Fruit fly (Drosophila melanogaster) whole organism, adult: Measurements from ENCODE around the gene CG33262.

ENCODE experiments used
- CG11617 ChIP-seq: fragments of 200-800 bp; sonication (Bioruptor generic); optimal IDR thresholded peaks from 2 replicates; lab custom pipeline; 2017; ENCODE audit warnings: mild to moderate bottlenecking, missing biosample characterization, missing genetic modification reagents, missing genetic modification characterization
- CG12768 ChIP-seq: fragments of 200-800 bp; sonication (Bioruptor generic); optimal IDR thresholded peaks from 2 replicates; lab custom pipeline; 2017; ENCODE audit warnings: missing biosample characterization, missing genetic modification characterization, mild to moderate bottlenecking, moderate library complexity, missing genetic modification reagents
- CG14711 ChIP-seq: fragments of 200-800 bp; sonication (Bioruptor generic); optimal IDR thresholded peaks from 2 replicates; lab custom pipeline; 2018; ENCODE audit warnings: missing biosample characterization, mild to moderate bottlenecking, missing genetic modification characterization, moderate library complexity
- CG1620 ChIP-seq: fragments of 200-800 bp; sonication (Bioruptor generic); optimal IDR thresholded peaks from 2 replicates; lab custom pipeline; 2016; ENCODE audit warnings: missing biosample characterization, missing genetic modification characterization
- CG33017 ChIP-seq: fragments of 200-800 bp; sonication (Bioruptor generic); optimal IDR thresholded peaks from 2 replicates; lab custom pipeline; 2018; ENCODE audit warnings: missing biosample characterization, mild to moderate bottlenecking, missing genetic modification characterization, moderate library complexity
- CG5204 ChIP-seq: fragments of 200-800 bp; sonication (Bioruptor generic); optimal IDR thresholded peaks from 2 replicates; lab custom pipeline; 2016; ENCODE audit warnings: missing biosample characterization, missing genetic modification characterization
- CG7045 ChIP-seq: fragments of 200-800 bp; sonication (Bioruptor generic); optimal IDR thresholded peaks from 2 replicates; lab custom pipeline; 2017; ENCODE audit warnings: missing biosample characterization, mild to moderate bottlenecking, missing genetic modification characterization
- CG7101 ChIP-seq: fragments of 200-800 bp; sonication (Bioruptor generic); optimal IDR thresholded peaks from 2 replicates; lab custom pipeline; 2018; ENCODE audit warnings: missing biosample characterization, mild to moderate bottlenecking, missing genetic modification characterization, moderate library complexity
- Clk ChIP-seq: fragments of 200-800 bp; sonication (Bioruptor generic); optimal IDR thresholded peaks from 2 replicates; lab custom pipeline; 2017; ENCODE audit warnings: missing biosample characterization, missing genetic modification characterization
- Crg-1 ChIP-seq: fragments of 200-800 bp; sonication (Bioruptor generic); optimal IDR thresholded peaks from 2 replicates; lab custom pipeline; 2016; ENCODE audit warnings: missing biosample characterization, missing genetic modification characterization
- Hr96 ChIP-seq: fragments of 200-800 bp; sonication (Bioruptor generic); optimal IDR thresholded peaks from 2 replicates; lab custom pipeline; 2016; ENCODE audit warnings: missing biosample characterization, missing genetic modification characterization
- Mnt ChIP-seq: fragments of 200-800 bp; sonication (Bioruptor generic); optimal IDR thresholded peaks from 2 replicates; lab custom pipeline; 2016; ENCODE audit warnings: missing biosample characterization, mild to moderate bottlenecking, missing genetic modification characterization
- bab1 ChIP-seq: fragments of 200-800 bp; sonication (Bioruptor generic); optimal IDR thresholded peaks from 3 replicates; lab custom pipeline; 2019; ENCODE audit warnings: missing biosample characterization, mild to moderate bottlenecking, missing genetic modification characterization, moderate library complexity
- cic ChIP-seq: fragments of 200-800 bp; sonication (Bioruptor generic); optimal IDR thresholded peaks from 2 replicates; lab custom pipeline; 2017; ENCODE audit warnings: missing biosample characterization, mild to moderate bottlenecking, missing genetic modification characterization, moderate library complexity
- cnc ChIP-seq, 2 experiments: fragments of >200 bp; optimal IDR thresholded peaks; 2 replicates each; lab custom pipeline; 2017
- kay ChIP-seq: fragments of 200-800 bp; sonication (Bioruptor generic); peaks from one replicate; lab custom pipeline; 2016; ENCODE audit warnings: missing biosample characterization, missing genetic modification characterization, borderline replicate concordance
- ovo ChIP-seq: fragments of 200-800 bp; sonication (Bioruptor generic); optimal IDR thresholded peaks from 2 replicates; lab custom pipeline; 2016; ENCODE audit warnings: missing biosample characterization, missing genetic modification characterization
- pad ChIP-seq: fragments of 200-800 bp; sonication (Bioruptor generic); optimal IDR thresholded peaks from 3 replicates; lab custom pipeline; 2017; ENCODE audit warnings: missing biosample characterization, missing genetic modification characterization, mild to moderate bottlenecking, moderate library complexity, missing genetic modification reagents
- tj ChIP-seq: fragments of 200-800 bp; sonication (Bioruptor generic); optimal IDR thresholded peaks from 3 replicates; lab custom pipeline; 2017; ENCODE audit warnings: missing biosample characterization, mild to moderate bottlenecking, missing genetic modification characterization, moderate library complexity
- toe ChIP-seq: fragments of 200-800 bp; sonication (Bioruptor generic); optimal IDR thresholded peaks from 2 replicates; lab custom pipeline; 2016; ENCODE audit warnings: missing biosample characterization, missing genetic modification characterization

Gene CG33262

DNA sequence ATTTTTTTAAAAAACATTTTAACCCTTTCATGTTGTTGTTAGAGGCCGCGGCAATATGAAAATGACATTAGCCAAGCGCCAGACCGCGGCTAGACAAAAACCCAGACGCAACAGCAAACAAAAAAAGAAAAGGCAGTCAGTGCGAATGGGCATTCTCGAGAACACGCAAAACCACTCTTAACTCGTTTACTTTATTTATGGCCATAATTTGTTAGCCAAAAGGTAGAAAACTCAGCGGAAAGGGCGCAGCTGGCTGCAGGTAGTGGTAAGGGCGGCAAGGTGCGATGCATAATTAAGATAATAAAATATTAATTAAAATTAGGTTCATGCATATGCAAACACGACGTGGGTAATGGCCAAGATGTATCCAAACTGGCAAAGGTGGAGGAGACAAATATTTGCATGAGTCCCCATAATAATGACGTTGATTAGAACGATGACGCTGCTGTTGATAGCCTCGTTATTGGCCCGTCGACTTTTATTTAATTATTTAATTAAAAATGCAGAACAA, 34.2 kb downstream of the CG33262 start:
- TF ChIP-seq cnc (optimal IDR thresholded peaks at IDR 0.05; lab: Kevin White, UChicago) (no peak), kay (no peak), ovo (GFP tag; lab: Kevin White, UChicago) (no peak), Crg-1 (no peak), CG1620 (GFP tag; lab: Kevin White, UChicago) (no peak), CG12768 (no peak), pad (GFP tag; lab: Kevin White, UChicago) (no peak), toe (GFP tag; lab: Kevin White, UChicago) (no peak), CG7045 (GFP tag; lab: Kevin White, UChicago) (no peak), Hr96 (GFP tag; lab: Kevin White, UChicago) (no peak), Mnt (GFP tag; lab: Kevin White, UChicago) (no peak), CG33017 (no peak), cic (GFP tag; lab: Kevin White, UChicago) (no peak), CG7101 (tag; lab: Kevin White, UChicago) (no peak), bab1 (no peak)

DNA sequence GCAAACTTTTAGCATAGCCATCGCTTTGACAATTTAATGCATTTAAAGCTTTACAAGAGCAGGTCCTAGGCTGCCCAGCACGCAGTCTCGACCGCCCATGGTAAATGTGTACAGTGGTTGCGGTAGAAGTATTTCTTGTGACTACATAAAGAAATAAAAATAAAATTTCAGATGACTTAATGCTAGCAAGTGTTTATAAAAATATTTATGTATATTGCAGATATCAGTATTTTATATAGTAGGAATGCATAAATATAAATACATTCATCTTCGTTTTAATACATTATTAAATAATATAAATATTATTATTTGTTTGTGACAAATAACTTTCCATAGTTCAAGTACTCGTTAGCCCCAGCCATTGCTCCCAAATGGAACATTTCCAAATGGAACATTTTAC, 36.9 kb downstream of the CG33262 start:
- TF ChIP-seq CG7045 (GFP tag; lab: Kevin White, UChicago) (no peak), CG1620 (GFP tag; lab: Kevin White, UChicago) (no peak), Hr96 (GFP tag; lab: Kevin White, UChicago) (no peak), Mnt (GFP tag; lab: Kevin White, UChicago) (no peak), CG11617 (GFP tag; lab: Kevin White, UChicago) (no peak), CG33017 (no peak), CG14711 (tag; lab: Kevin White, UChicago) (no peak), CG7101 (tag; lab: Kevin White, UChicago) (no peak), Crg-1 (no peak), tj (GFP tag; lab: Kevin White, UChicago) (no peak), cic (GFP tag; lab: Kevin White, UChicago) (no peak), pad (GFP tag; lab: Kevin White, UChicago) (no peak), kay (no peak), Clk (GFP tag; lab: Kevin White, UChicago) (no peak), CG12768 (no peak), toe (GFP tag; lab: Kevin White, UChicago) (no peak)

DNA sequence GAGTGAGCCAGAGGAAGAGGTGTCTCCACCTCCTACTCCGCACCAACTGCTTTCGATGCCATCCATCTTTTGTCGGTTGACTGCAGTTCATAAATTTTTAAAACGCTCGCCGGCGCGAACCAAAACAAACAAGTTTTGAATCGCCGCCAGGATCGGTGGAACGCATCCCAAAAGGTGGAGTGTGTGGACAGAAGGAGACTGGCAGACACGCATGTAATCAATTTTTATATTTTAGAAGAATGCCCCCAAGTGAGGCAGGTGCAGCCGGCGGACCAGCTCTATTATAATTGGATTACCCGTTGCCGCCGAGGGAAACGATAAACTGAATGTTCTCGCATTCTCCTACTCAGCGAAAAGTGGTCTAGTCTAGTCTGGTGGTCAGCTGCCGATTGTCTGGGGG, 37.7 kb downstream of the CG33262 start:
- TF ChIP-seq cic (GFP tag; lab: Kevin White, UChicago) (no peak), tj (GFP tag; lab: Kevin White, UChicago) (no peak), CG7101 (tag; lab: Kevin White, UChicago) (no peak), cnc (optimal IDR thresholded peaks at IDR 0.05; lab: Kevin White, UChicago) (no peak), CG14711 (tag; lab: Kevin White, UChicago) (no peak), CG12768 (no peak), bab1 (no peak), CG11617 (GFP tag; lab: Kevin White, UChicago) (no peak), CG5204 (GFP tag; lab: Kevin White, UChicago) (no peak), kay (no peak), CG1620 (GFP tag; lab: Kevin White, UChicago) (no peak), pad (GFP tag; lab: Kevin White, UChicago) (no peak), Crg-1 (no peak), CG7045 (GFP tag; lab: Kevin White, UChicago) (no peak), ovo (GFP tag; lab: Kevin White, UChicago) (no peak), Mnt (GFP tag; lab: Kevin White, UChicago) (no peak), Hr96 (GFP tag; lab: Kevin White, UChicago) (no peak), CG33017 (no peak), toe (GFP tag; lab: Kevin White, UChicago) (no peak), Clk (GFP tag; lab: Kevin White, UChicago) (no peak)

DNA sequence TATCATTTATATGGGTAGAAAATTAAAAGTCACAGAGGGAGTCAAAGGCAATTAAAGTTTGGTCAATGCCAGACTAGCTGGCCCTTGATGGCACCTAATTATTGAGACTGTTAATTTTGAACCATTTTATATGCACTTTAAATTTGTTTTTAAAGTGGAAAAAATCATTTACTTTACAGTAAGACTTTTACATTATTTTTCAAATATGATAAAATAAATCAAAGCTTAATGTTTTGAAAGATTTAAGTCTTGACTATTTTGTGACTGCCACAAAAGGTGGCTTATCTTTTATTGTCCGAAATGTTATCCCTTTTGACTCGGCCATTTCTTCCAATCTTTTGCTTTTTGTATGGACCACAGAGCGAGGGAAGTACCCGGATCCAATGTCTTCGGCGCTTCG, 38.1 kb downstream of the CG33262 start, which contains the start of gene snky:
Gene snky, plus strand, starts transcription at position 301 of the 400 bp plus-strand sequence.
- TF ChIP-seq cnc (optimal IDR thresholded peaks at IDR 0.05; lab: Kevin White, UChicago) (no peak), Crg-1 (no peak), bab1 (no peak), tj (GFP tag; lab: Kevin White, UChicago) (no peak), Mnt (GFP tag; lab: Kevin White, UChicago) (no peak), CG7045 (GFP tag; lab: Kevin White, UChicago) (no peak)

DNA sequence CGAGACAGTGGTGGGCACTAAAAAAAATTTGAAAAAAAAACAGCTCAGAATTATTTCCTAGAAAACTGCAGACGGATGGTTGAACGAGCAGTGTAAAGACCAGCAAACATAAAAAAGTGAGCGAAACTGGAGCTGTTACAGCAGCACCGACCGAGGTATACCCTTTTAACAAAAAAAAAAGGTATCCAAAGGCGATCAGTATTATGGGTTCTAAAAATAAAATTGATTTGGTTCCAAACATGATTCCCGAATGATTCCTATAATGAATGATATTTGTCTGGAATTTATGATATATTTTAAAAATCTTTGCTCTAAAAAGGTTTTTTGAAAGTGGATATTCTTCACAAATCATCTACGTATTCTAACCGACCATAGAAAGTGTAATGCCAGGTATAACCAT, 42.1 kb downstream of the CG33262 start:
- TF ChIP-seq toe (GFP tag; lab: Kevin White, UChicago) (no peak), bab1 (no peak), Clk (GFP tag; lab: Kevin White, UChicago) (no peak), kay (no peak), Mnt (GFP tag; lab: Kevin White, UChicago) (no peak), CG7045 (GFP tag; lab: Kevin White, UChicago) (no peak), CG14711 (tag; lab: Kevin White, UChicago) (no peak), CG5204 (GFP tag; lab: Kevin White, UChicago) (no peak), cic (GFP tag; lab: Kevin White, UChicago) (no peak), Hr96 (GFP tag; lab: Kevin White, UChicago) (no peak)

DNA sequence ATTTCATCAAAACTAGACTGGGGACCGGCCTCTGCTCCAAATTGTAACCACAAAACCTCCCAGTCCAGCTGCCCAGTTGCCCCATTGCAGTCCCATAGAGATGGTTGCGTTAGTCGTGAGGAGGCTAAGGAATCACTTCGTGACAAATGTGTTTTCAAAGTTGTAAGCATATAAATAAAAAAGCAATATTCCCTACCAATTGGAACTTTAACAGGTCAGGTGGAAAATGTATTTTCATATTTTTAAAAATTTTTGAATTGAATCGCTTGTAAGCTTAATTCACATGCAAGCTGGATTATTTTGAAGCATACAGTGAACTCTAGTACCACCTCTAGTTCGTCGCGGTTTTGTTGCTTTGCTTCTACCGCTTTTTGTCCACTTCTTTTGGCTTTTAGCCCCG, 44.3 kb downstream of the CG33262 start:
- TF ChIP-seq Mnt (GFP tag; lab: Kevin White, UChicago) (no peak), CG12768 (no peak), Crg-1 (no peak), pad (GFP tag; lab: Kevin White, UChicago) (no peak), toe (GFP tag; lab: Kevin White, UChicago) (no peak), CG7101 (tag; lab: Kevin White, UChicago) (no peak), Hr96 (GFP tag; lab: Kevin White, UChicago) (no peak), bab1 (no peak), CG7045 (GFP tag; lab: Kevin White, UChicago) (no peak), kay (no peak), tj (GFP tag; lab: Kevin White, UChicago) (no peak), CG5204 (GFP tag; lab: Kevin White, UChicago) (no peak)
